Fruit fly (Drosophila melanogaster) Kc167 (cell line): ENCODE measurements around the gene eag.

ENCODE experiments used
- Myc ChIP-seq: fragments of >200 bp; optimal IDR thresholded peaks from 2 replicates; lab custom pipeline; 2017; ENCODE audit warnings: missing external identifiers
- Sin3A ChIP-seq: fragments of >200 bp; optimal IDR thresholded peaks from 2 replicates; lab custom pipeline; 2018; ENCODE audit warnings: missing external identifiers
- h ChIP-seq: fragments of >200 bp; optimal IDR thresholded peaks from 3 replicates; lab custom pipeline; 2018; ENCODE audit warnings: missing external identifiers
- insv ChIP-seq: fragments of >200 bp; optimal IDR thresholded peaks from 3 replicates; lab custom pipeline; 2018; ENCODE audit warnings: missing external identifiers
- psq ChIP-seq: fragments of >200 bp; optimal IDR thresholded peaks from 2 replicates; lab custom pipeline; 2017; ENCODE audit warnings: missing external identifiers
- ttk ChIP-seq: sonication (Bioruptor generic); optimal IDR thresholded peaks from 2 replicates; lab custom pipeline; 2017; ENCODE audit warnings: missing external identifiers

Gene eag

DNA sequence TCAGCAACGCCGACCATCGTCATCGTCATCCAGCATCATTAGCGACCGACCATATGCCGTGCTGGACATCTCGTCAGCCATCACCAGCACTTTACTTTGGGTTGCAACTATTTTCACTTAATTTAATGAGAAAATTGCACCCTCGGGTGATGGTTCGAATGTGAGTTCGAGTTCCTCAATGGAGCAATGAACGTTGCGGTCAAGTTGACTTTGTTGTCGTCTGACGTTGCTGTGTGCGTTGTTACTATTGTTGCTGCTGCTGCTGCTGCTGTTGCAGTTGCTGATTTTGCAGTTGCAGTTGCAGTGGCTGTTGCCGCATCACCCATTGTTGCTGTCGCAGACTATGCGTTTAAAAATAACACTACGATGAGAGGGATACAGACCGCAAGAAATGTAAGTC is 74.6 kb downstream of the eag start:
- TF ChIP-seq psq (lab: Kevin White, UChicago) (no peak), insv (lab: Kevin White, UChicago) (no peak), Sin3A (lab: Kevin White, UChicago) (no peak), h (lab: Kevin White, UChicago) (no peak), Myc (no peak), ttk (lab: Kevin White, UChicago) (no peak)

DNA sequence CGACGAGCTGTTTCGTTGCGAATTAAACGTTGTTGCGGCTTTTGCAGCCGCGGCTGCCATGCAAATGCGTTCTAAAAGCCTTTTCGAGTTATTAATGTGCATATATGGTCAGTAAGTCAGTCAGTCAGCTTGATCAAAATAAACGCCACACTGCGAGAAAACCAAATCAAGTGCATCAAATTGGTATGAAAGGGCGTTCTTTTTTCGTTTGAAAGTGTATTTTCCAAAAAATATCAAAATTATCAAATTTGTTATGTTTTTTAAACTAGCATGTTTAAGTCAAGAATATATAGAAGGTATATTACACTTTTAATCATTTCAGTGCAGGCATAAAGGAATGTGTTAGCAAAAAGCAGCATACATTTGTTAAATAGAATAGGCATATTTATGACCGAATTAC is 87.2 kb downstream of the eag start:
- TF ChIP-seq h (lab: Kevin White, UChicago) (no peak), insv (lab: Kevin White, UChicago) (no peak), Sin3A (lab: Kevin White, UChicago) (no peak), Myc (no peak), ttk (lab: Kevin White, UChicago) (no peak), psq (lab: Kevin White, UChicago) (no peak)

- TF ChIP-seq Sin3A (lab: Kevin White, UChicago): no peak
- no peak for TF ChIP-seq insv (lab: Kevin White, UChicago)
- no peak for TF ChIP-seq ttk (lab: Kevin White, UChicago)
- no peak for TF ChIP-seq Myc
These were observed 87.9 kb downstream of the eag start for dm6 chrX:15043013-15043699.

dm6 chrX:15043700-15044225 is 88.5 kb downstream of the eag start, which contains the start of gene CG5541:
Gene CG5541 (plus strand): TSS chrX:15044123.
- TF ChIP-seq psq (lab: Kevin White, UChicago): no peak
- no peak for TF ChIP-seq Sin3A (lab: Kevin White, UChicago)
- TF ChIP-seq Myc: no peak
- TF ChIP-seq ttk (lab: Kevin White, UChicago): no peak

DNA sequence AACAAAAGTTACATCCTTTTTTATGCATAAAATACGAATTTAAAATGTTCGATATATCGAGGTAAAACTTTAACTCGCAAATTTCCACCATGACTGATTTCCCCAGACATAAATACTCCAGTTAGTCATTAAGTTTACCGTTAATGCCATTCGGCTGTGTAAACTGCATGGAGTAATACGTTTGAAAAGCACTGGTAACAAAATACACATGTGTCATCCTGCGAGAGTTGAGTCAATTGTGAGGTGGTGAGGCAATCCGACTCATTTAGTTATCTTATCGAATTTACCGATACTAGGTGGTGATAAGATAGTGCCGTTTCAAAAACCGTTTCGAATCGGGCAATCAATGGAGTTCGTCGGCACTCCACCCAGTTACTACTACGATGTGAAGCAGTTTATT is 90.3 kb downstream of the eag start:
- no peak for TF ChIP-seq Sin3A (lab: Kevin White, UChicago)
- TF ChIP-seq Myc: no peak
- no peak for TF ChIP-seq ttk (lab: Kevin White, UChicago)
- TF ChIP-seq h (lab: Kevin White, UChicago): no peak
- no peak for TF ChIP-seq insv (lab: Kevin White, UChicago)
- TF ChIP-seq psq (lab: Kevin White, UChicago): no peak

- TF ChIP-seq Sin3A (lab: Kevin White, UChicago) (no peak), Myc (no peak), insv (lab: Kevin White, UChicago) (no peak), h (lab: Kevin White, UChicago) (no peak), psq (lab: Kevin White, UChicago) (no peak), ttk (lab: Kevin White, UChicago) (no peak)
These were observed 93.4 kb downstream of the eag start for dm6 chrX:15048713-15049112.
